Fruit fly (Drosophila melanogaster) whole organism, larva: ENCODE measurements around the gene CG13654.

Experiments
- noc ChIP-seq: fragments of 200-800 bp; sonication (Bioruptor generic); optimal IDR thresholded peaks from 3 replicates; lab custom pipeline; 2019; ENCODE audit warnings: missing biosample characterization, mild to moderate bottlenecking, missing genetic modification characterization, moderate library complexity

Gene CG13654

dm6 chr3R:25188990-25189389, 10.6 kb upstream of the CG13654 start:
- no peak for TF ChIP-seq noc

DNA sequence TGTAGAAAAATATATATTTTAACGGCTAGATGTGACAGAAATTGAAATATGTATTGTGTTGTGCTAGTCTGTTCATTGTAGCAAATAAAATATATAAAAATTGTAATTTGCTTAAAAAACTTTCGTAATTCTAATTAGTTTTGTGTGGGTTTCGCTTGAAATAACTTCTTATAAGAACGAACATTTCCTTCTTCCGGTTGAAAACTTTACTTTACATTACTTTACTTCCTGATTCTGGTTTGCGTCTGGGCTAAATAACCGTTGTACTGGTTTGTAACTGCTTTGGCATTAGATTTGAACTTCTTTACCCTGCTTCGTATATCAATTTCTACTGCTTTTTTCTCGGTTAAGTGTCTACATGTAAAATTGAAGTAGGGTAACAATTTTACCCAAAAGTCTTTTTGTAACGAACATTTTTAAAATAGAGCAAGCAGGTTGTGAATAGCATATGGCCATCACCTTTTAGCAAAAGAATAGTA, 5.9 kb upstream of the CG13654 start, which contains the start of gene lobo:
TSS of gene lobo (minus strand) at position 51 of the 479 bp plus-strand sequence.
- TF ChIP-seq noc, result no peak

dm6 chr3R:25194723-25195577, 4.7 kb upstream of the CG13654 start, which contains the start of gene CG13653:
TSS of gene CG13653 (plus strand) at chr3R:25195527.
- TF ChIP-seq noc, result no peak

dm6 chr3R:25205413-25205977, 5.9 kb downstream of the CG13654 start:
- no peak for TF ChIP-seq noc

- TF ChIP-seq noc, result peak; percentile 74
Measured at dm6 chr3R:25207405-25208003, 7.9 kb downstream of the CG13654 start.

- no peak for TF ChIP-seq noc
Measured at dm6 chr3R:25208042-25208766, 8.6 kb downstream of the CG13654 start, which contains the start of gene Cad96Ca. TSS of gene Cad96Ca (minus strand) at chr3R:25208283.

- TF ChIP-seq noc, result no peak
Measured at dm6 chr3R:25208767-25209075, 9.1 kb downstream of the CG13654 start.

DNA sequence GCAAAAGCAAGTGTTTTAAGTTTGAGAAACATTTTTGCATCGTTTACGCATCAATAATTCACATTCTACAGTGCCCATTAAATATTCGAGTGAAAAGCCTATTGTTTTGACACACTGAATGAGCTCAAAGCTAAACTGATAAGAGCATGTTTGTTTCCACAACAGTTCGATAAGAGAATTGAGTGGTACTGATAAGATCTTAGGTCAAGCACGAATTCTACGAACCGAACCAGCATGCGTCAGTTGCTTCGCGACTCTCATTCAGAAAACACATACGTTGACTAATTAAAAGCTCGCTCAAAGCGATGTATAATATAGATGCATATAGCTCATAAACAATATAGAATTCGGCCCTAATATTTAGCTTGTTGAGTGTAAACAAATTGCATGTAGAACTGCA, 9.6 kb downstream of the CG13654 start:
- TF ChIP-seq noc, result no peak

- TF ChIP-seq noc, result peak; percentile 64
Measured at dm6 chr3R:25215123-25215522, 15.5 kb downstream of the CG13654 start, which contains the start of gene Saysd1. TSS of gene Saysd1 (minus strand) at chr3R:25215188.

DNA sequence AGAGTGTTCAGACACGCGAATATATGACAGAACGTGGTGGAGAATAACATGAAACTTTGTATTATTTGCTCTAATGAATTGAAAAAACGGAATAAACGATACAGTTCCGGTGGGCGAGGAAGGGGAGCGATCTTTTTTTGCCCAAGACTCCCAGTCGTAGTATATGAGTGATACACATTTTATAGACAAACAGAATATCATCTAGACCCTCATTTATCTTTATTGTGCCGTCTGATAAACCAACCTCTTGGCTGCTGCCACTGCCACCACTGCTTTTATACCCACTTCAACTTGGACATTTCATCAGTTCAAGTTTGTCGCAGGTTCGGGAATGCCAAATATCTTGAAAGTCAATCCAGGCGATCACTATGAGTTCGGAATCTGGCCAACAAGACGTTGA, 16.4 kb downstream of the CG13654 start, which contains the start of gene CG31106:
TSS of gene CG31106 (plus strand) at position 301 of the 400 bp plus-strand sequence.
- no peak for TF ChIP-seq noc

dm6 chr3R:25219018-25219417, 19.4 kb downstream of the CG13654 start, which contains the start of gene CG31103:
TSS of gene CG31103 (plus strand) at chr3R:25219318.
- TF ChIP-seq noc, result no peak

dm6 chr3R:25221203-25221807, 21.7 kb downstream of the CG13654 start, which contains the start of gene Alg9:
TSS of gene Alg9 (plus strand) at chr3R:25221589.
- TF ChIP-seq noc, result no peak

- TF ChIP-seq noc, result no peak
Measured at dm6 chr3R:25225483-25225882, 25.9 kb downstream of the CG13654 start.

- TF ChIP-seq noc, result no peak
Measured at dm6 chr3R:25232271-25232989, 32.8 kb downstream of the CG13654 start, which contains the start of gene Cad96Cb. TSS of gene Cad96Cb (minus strand) at chr3R:25232321.

- TF ChIP-seq noc, result no peak
Measured at dm6 chr3R:25235362-25235761, 35.7 kb downstream of the CG13654 start, which contains the start of gene Sil1. TSS of gene Sil1 (minus strand) at chr3R:25235529.
